Worm (Caenorhabditis elegans) whole organism, L3 larva: ENCODE data around the gene nfki-1.

ENCODE experiments used
- jun-1 ChIP-seq: fragments of 150-350 bp; optimal IDR thresholded peaks from 2 replicates; lab custom pipeline; 2014; ENCODE audit warnings: missing biosample characterization, missing genetic modification reagents, missing genetic modification characterization
- lin-39 ChIP-seq: fragments of 150-350 bp; optimal IDR thresholded peaks from 2 replicates; lab custom pipeline; 2018; ENCODE audit warnings: missing biosample characterization, missing genetic modification reagents, missing genetic modification characterization
- nhr-23 ChIP-seq: fragments of 150-350 bp; optimal IDR thresholded peaks from 2 replicates; lab custom pipeline; 2014; ENCODE audit warnings: missing biosample characterization, missing genetic modification reagents, missing genetic modification characterization
- snpc-4 ChIP-seq: fragments of 150-350 bp; optimal IDR thresholded peaks from 2 replicates; lab custom pipeline; 2014; ENCODE audit warnings: missing biosample characterization, missing genetic modification characterization
- unc-39 ChIP-seq: sonication (generic microtip); optimal IDR thresholded peaks from 4 replicates; lab custom pipeline; 2017; ENCODE audit warnings: missing biosample characterization, missing genetic modification characterization

- TF ChIP-seq unc-39 (tag; lab: Kevin White, UChicago) (no peak), nhr-23 (tag; lab: Kevin White, UChicago) (peak; percentile 61), snpc-4 (no peak), lin-39 (tag; lab: Kevin White, UChicago) (no peak), jun-1 (tag; lab: Kevin White, UChicago) (no peak)
These were observed 25.4 kb downstream of the nfki-1 start for ce11 chrX:15380437-15380836.
